Fruit fly (Drosophila melanogaster) S2 (cell line): ENCODE data around the gene trus.

Experiments used
- CG8478 ChIP-seq: fragments of >200 bp; optimal IDR thresholded peaks from 2 replicates; lab custom pipeline; 2018
- CTCF ChIP-seq, 2 experiments: fragments of >200 bp; optimal IDR thresholded peaks; 2 replicates each; lab custom pipeline; 2018

dm6 chr3R:12459879-12460522, 3.6 kb downstream of the trus start, which contains the start of the genes CG5961 and Polr3C:
- TF ChIP-seq CG8478 (no peak), CTCF (optimal IDR thresholded peaks at IDR 0.05; lab: Kevin White, UChicago) (no peak)
